Fruit fly (Drosophila melanogaster) whole organism, wandering third instar larva: ENCODE results near the gene Fife.
A peak's percentile ranks its signal among the peaks of the same experiment; 100 is the strongest.

Experiments
- CG32264 ChIP-seq: fragments of 200-800 bp; sonication (Bioruptor generic); optimal IDR thresholded peaks from 2 replicates; lab custom pipeline; 2016; ENCODE audit warnings: missing biosample characterization, missing genetic modification characterization
- Dfd ChIP-seq: fragments of >200 bp; optimal IDR thresholded peaks from 2 replicates; lab custom pipeline; 2017; ENCODE audit warnings: missing biosample characterization, missing genetic modification characterization
- Dif ChIP-seq: fragments of 200-275, 200-300 bp; sonication (Bioruptor generic); optimal IDR thresholded peaks from 2 replicates; lab custom pipeline; 2018; ENCODE audit warnings: missing biosample characterization, missing genetic modification characterization; ENCODE audit not compliant: partially characterized antibody
- Hr78 ChIP-seq: fragments of >200 bp; optimal IDR thresholded peaks from 2 replicates; lab custom pipeline; 2017; ENCODE audit warnings: missing biosample characterization, missing genetic modification characterization
- Myc ChIP-seq: fragments of >200 bp; optimal IDR thresholded peaks from 2 replicates; lab custom pipeline; 2017
- OdsH ChIP-seq: fragments of 200-800 bp; sonication (Bioruptor generic); optimal IDR thresholded peaks from 2 replicates; lab custom pipeline; 2016; ENCODE audit warnings: missing biosample characterization, mild to moderate bottlenecking, missing genetic modification characterization
- Sp1 ChIP-seq: fragments of 200-800 bp; sonication (Bioruptor generic); optimal IDR thresholded peaks from 3 replicates; lab custom pipeline; 2019; ENCODE audit warnings: missing biosample characterization, mild to moderate bottlenecking, missing genetic modification characterization, moderate library complexity
- br ChIP-seq: fragments of 200-800 bp; sonication (Bioruptor generic); optimal IDR thresholded peaks from 2 replicates; lab custom pipeline; 2016; ENCODE audit warnings: missing biosample characterization, missing genetic modification characterization
- brk ChIP-seq: fragments of 200-800 bp; sonication (Bioruptor generic); optimal IDR thresholded peaks from 2 replicates; lab custom pipeline; 2016; ENCODE audit warnings: missing biosample characterization, mild to moderate bottlenecking, missing genetic modification characterization
- fru ChIP-seq: fragments of 200-800 bp; sonication (Bioruptor generic); optimal IDR thresholded peaks from 3 replicates; lab custom pipeline; 2016; ENCODE audit warnings: missing biosample characterization, mild to moderate bottlenecking, missing genetic modification characterization
- h ChIP-seq: fragments of 200-800 bp; sonication (Bioruptor generic); optimal IDR thresholded peaks from 3 replicates; lab custom pipeline; 2016; ENCODE audit warnings: missing biosample characterization, mild to moderate bottlenecking, missing genetic modification characterization
- pan ChIP-seq: fragments of >200 bp; optimal IDR thresholded peaks from 2 replicates; lab custom pipeline; 2017
- psq ChIP-seq: fragments of 200-800 bp; sonication (Bioruptor generic); optimal IDR thresholded peaks from 3 replicates; lab custom pipeline; 2017; ENCODE audit warnings: missing biosample characterization, mild to moderate bottlenecking, missing genetic modification characterization, moderate library complexity
- usp ChIP-seq: fragments of >200 bp; optimal IDR thresholded peaks from 2 replicates; lab custom pipeline; 2017; ENCODE audit warnings: missing biosample characterization, missing genetic modification characterization

dm6 chr3L:2632763-2633100 lies 78.8 kb downstream of the Fife start:
- TF ChIP-seq Hr78 (GFP tag; lab: Kevin White, UChicago): no peak
- TF ChIP-seq br (GFP tag; lab: Kevin White, UChicago): no peak
- TF ChIP-seq h (GFP tag; lab: Kevin White, UChicago): peak; percentile 27
- no peak for TF ChIP-seq CG32264
- peak; percentile 100 for TF ChIP-seq psq (GFP tag; lab: Kevin White, UChicago)
- no peak for TF ChIP-seq pan (lab: Kevin White, UChicago)
- no peak for TF ChIP-seq OdsH (GFP tag; lab: Kevin White, UChicago)
- no peak for TF ChIP-seq brk (GFP tag; lab: Kevin White, UChicago)
- no peak for TF ChIP-seq usp
- TF ChIP-seq Dfd: no peak
- TF ChIP-seq Myc: no peak
- TF ChIP-seq Dif: no peak
- no peak for TF ChIP-seq Sp1
- no peak for TF ChIP-seq fru
